Fruit fly (Drosophila melanogaster) whole organism, embryonic: ENCODE data around the gene mad2.

Experiments used
- Bgb ChIP-seq: fragments of 200-800 bp; sonication (Bioruptor generic); IDR thresholded peaks from 2 replicates; pipeline ENCODE4 v1.3.6; 2022; ENCODE audit warnings: missing biosample characterization, missing genetic modification characterization; ENCODE audit not compliant: partially characterized antibody
- CG10462 ChIP-seq: fragments of 200-800 bp; sonication (Bioruptor generic); optimal IDR thresholded peaks from 2 replicates; lab custom pipeline; 2016; ENCODE audit warnings: missing biosample characterization, missing genetic modification characterization
- CG10959 ChIP-seq: fragments of 200-800 bp; sonication (Bioruptor generic); IDR thresholded peaks from 2 replicates; pipeline ENCODE4 v1.3.6; 2022; ENCODE audit warnings: missing biosample characterization, missing genetic modification characterization
- CG13894 ChIP-seq: fragments of 200-800 bp; sonication (Bioruptor generic); optimal IDR thresholded peaks from 3 replicates; lab custom pipeline; 2018; ENCODE audit warnings: missing biosample characterization, mild to moderate bottlenecking, missing genetic modification characterization, moderate library complexity
- CG1602 ChIP-seq: fragments of 200-800 bp; sonication (Bioruptor generic); optimal IDR thresholded peaks from 3 replicates; lab custom pipeline; 2016; ENCODE audit warnings: missing biosample characterization, missing genetic modification characterization
- CG17829 ChIP-seq: fragments of 200-800 bp; optimal IDR thresholded peaks from 2 replicates; lab custom pipeline; 2019; ENCODE audit warnings: missing biosample characterization, mild to moderate bottlenecking, missing genetic modification characterization, moderate library complexity
- CG18764 ChIP-seq: fragments of 200-800 bp; sonication (Bioruptor generic); optimal IDR thresholded peaks from 3 replicates; lab custom pipeline; 2016; ENCODE audit warnings: missing biosample characterization, missing genetic modification characterization
- CG31365 ChIP-seq: fragments of 200-800 bp; sonication (Bioruptor generic); optimal IDR thresholded peaks from 2 replicates; lab custom pipeline; 2018; ENCODE audit warnings: missing biosample characterization, mild to moderate bottlenecking, missing genetic modification characterization
- CG31388 ChIP-seq: fragments of 200-800 bp; sonication (Bioruptor generic); optimal IDR thresholded peaks from 2 replicates; lab custom pipeline; 2016; ENCODE audit warnings: missing biosample characterization, missing genetic modification characterization
- CG42726 ChIP-seq: fragments of 200-800 bp; sonication (Bioruptor generic); IDR thresholded peaks from 2 replicates; pipeline ENCODE4 v1.3.6; 2022; ENCODE audit warnings: missing biosample characterization, missing genetic modification characterization; ENCODE audit not compliant: partially characterized antibody
- CG4404 ChIP-seq: fragments of 200-800 bp; sonication (Bioruptor generic); IDR thresholded peaks from 2 replicates; pipeline ENCODE4 v1.3.6; 2022; ENCODE audit warnings: missing biosample characterization, missing genetic modification characterization
- CG4424 ChIP-seq: fragments of 200-800 bp; sonication (Bioruptor generic); optimal IDR thresholded peaks from 3 replicates; lab custom pipeline; 2016; ENCODE audit warnings: missing biosample characterization, missing genetic modification characterization
- CG5180 ChIP-seq: fragments of 200-800 bp; sonication (Bioruptor generic); optimal IDR thresholded peaks from 3 replicates; lab custom pipeline; 2017; ENCODE audit warnings: missing biosample characterization, missing genetic modification characterization, mild to moderate bottlenecking, moderate library complexity, missing genetic modification reagents
- CG7987 ChIP-seq: fragments of 200-800 bp; sonication (Bioruptor generic); optimal IDR thresholded peaks from 2 replicates; lab custom pipeline; 2018; ENCODE audit warnings: missing biosample characterization, mild to moderate bottlenecking, missing genetic modification characterization, moderate library complexity
- CG9797 ChIP-seq: fragments of 200-800 bp; sonication (Bioruptor generic); optimal IDR thresholded peaks from 3 replicates; lab custom pipeline; 2018; ENCODE audit warnings: missing biosample characterization, mild to moderate bottlenecking, missing genetic modification characterization
- Camta ChIP-seq: fragments of 200-800 bp; sonication (Bioruptor generic); optimal IDR thresholded peaks from 2 replicates; lab custom pipeline; 2016; ENCODE audit warnings: missing biosample characterization, missing genetic modification characterization
- Doc2 ChIP-seq: fragments of 200-800 bp; sonication (Bioruptor generic); IDR thresholded peaks from 2 replicates; pipeline ENCODE4 v1.3.6; 2022; ENCODE audit warnings: missing biosample characterization, missing genetic modification characterization
- Doc3 ChIP-seq: fragments of 200-800 bp; sonication (Bioruptor generic); IDR thresholded peaks from 3 replicates; pipeline ENCODE4 v1.3.6; 2022; ENCODE audit warnings: missing biosample characterization, missing genetic modification characterization; ENCODE audit not compliant: partially characterized antibody
- Fer1 ChIP-seq: fragments of 200-800 bp; sonication (Bioruptor generic); optimal IDR thresholded peaks from 2 replicates; lab custom pipeline; 2017; ENCODE audit warnings: missing biosample characterization, mild to moderate bottlenecking, missing genetic modification characterization
- Gsc ChIP-seq: fragments of 200-800 bp; sonication (Bioruptor generic); IDR thresholded peaks from 2 replicates; pipeline ENCODE4 v1.3.6; 2022; ENCODE audit warnings: missing biosample characterization, missing genetic modification characterization
- HLH54F ChIP-seq: fragments of 200-800 bp; sonication (Bioruptor generic); optimal IDR thresholded peaks from 3 replicates; lab custom pipeline; 2016; ENCODE audit warnings: missing biosample characterization, missing genetic modification characterization
- Lpt ChIP-seq: fragments of >200 bp; optimal IDR thresholded peaks from 2 replicates; lab custom pipeline; 2018; ENCODE audit warnings: missing biosample characterization, missing genetic modification characterization
- MESR4 ChIP-seq: fragments of 200-800 bp; sonication (Bioruptor generic); optimal IDR thresholded peaks from 2 replicates; lab custom pipeline; 2018; ENCODE audit warnings: missing biosample characterization, mild to moderate bottlenecking, missing genetic modification characterization, moderate library complexity
- Med ChIP-seq: fragments of 200-800 bp; sonication (Bioruptor generic); peaks from one replicate; lab custom pipeline; 2016; ENCODE audit warnings: missing biosample characterization, missing genetic modification characterization, mild to moderate bottlenecking, inconsistent platforms, moderate library complexity
- Meics ChIP-seq: fragments of 200-800 bp; sonication (Bioruptor generic); optimal IDR thresholded peaks from 2 replicates; lab custom pipeline; 2017; ENCODE audit warnings: missing biosample characterization, mild to moderate bottlenecking, missing genetic modification characterization
- NK7.1 ChIP-seq: fragments of 200-800 bp; sonication (Bioruptor generic); optimal IDR thresholded peaks from 3 replicates; lab custom pipeline; 2016; ENCODE audit warnings: missing biosample characterization, missing genetic modification characterization
- Nf-YA ChIP-seq: fragments of 200-800 bp; sonication (Bioruptor generic); IDR thresholded peaks from 2 replicates; pipeline ENCODE4 v1.3.6; 2022; ENCODE audit warnings: missing biosample characterization, missing genetic modification characterization
- Oli ChIP-seq: fragments of 200-800 bp; sonication (Bioruptor generic); optimal IDR thresholded peaks from 2 replicates; lab custom pipeline; 2018; ENCODE audit warnings: missing biosample characterization, mild to moderate bottlenecking, missing genetic modification characterization, moderate library complexity
- Sry-δ ChIP-seq: fragments of 200-800 bp; sonication (Bioruptor generic); optimal IDR thresholded peaks from 2 replicates; lab custom pipeline; 2016; ENCODE audit warnings: missing biosample characterization, missing genetic modification characterization
- Ssrp ChIP-seq: fragments of 200-800 bp; sonication (Bioruptor generic); optimal IDR thresholded peaks from 2 replicates; lab custom pipeline; 2018; ENCODE audit warnings: missing biosample characterization, mild to moderate bottlenecking, missing genetic modification characterization, moderate library complexity
- Vsx1 ChIP-seq: fragments of 200-800 bp; sonication (Bioruptor generic); optimal IDR thresholded peaks from 2 replicates; lab custom pipeline; 2017; ENCODE audit warnings: missing biosample characterization, mild to moderate bottlenecking, missing genetic modification characterization, missing genetic modification reagents
- Xbp1 ChIP-seq: fragments of 200-800 bp; sonication (Bioruptor generic); optimal IDR thresholded peaks from 3 replicates; lab custom pipeline; 2016; ENCODE audit warnings: missing biosample characterization, mild to moderate bottlenecking, missing genetic modification characterization
- ato ChIP-seq: fragments of 200-800 bp; sonication (Bioruptor generic); IDR thresholded peaks from 2 replicates; pipeline ENCODE4 v1.3.6; 2022; ENCODE audit warnings: missing biosample characterization, missing genetic modification characterization; ENCODE audit not compliant: partially characterized antibody
- az2 ChIP-seq: fragments of 200-800 bp; sonication (Bioruptor generic); optimal IDR thresholded peaks from 3 replicates; lab custom pipeline; 2016; ENCODE audit warnings: missing biosample characterization, missing genetic modification characterization
- bab2 ChIP-seq: fragments of 200-800 bp; sonication (Bioruptor generic); optimal IDR thresholded peaks from 2 replicates; lab custom pipeline; 2016; ENCODE audit warnings: missing biosample characterization, missing genetic modification characterization
- cato ChIP-seq: fragments of 200-800 bp; sonication (Bioruptor generic); optimal IDR thresholded peaks from 2 replicates; lab custom pipeline; 2016; ENCODE audit warnings: missing biosample characterization, missing genetic modification characterization, borderline replicate concordance
- ci ChIP-seq: fragments of 200-800 bp; sonication (Bioruptor generic); IDR thresholded peaks from 3 replicates; pipeline ENCODE4 v1.3.6; 2022; ENCODE audit warnings: missing biosample characterization, missing genetic modification characterization
- da ChIP-seq: fragments of 200-800 bp; sonication (Bioruptor generic); optimal IDR thresholded peaks from 2 replicates; lab custom pipeline; 2016; ENCODE audit warnings: missing biosample characterization, missing genetic modification characterization
- grn ChIP-seq: fragments of 200-800 bp; sonication (Bioruptor generic); optimal IDR thresholded peaks from 3 replicates; lab custom pipeline; 2017; ENCODE audit warnings: missing biosample characterization, missing genetic modification characterization
- gro ChIP-seq: fragments of 200-800 bp; sonication (Bioruptor generic); optimal IDR thresholded peaks from 2 replicates; lab custom pipeline; 2016; ENCODE audit warnings: missing biosample characterization, missing genetic modification characterization
- jumu ChIP-seq: fragments of 200-800 bp; sonication (Bioruptor generic); optimal IDR thresholded peaks from 3 replicates; lab custom pipeline; 2016; ENCODE audit warnings: missing biosample characterization, missing genetic modification characterization
- lbe ChIP-seq: fragments of 200-800 bp; sonication (Bioruptor generic); optimal IDR thresholded peaks from 2 replicates; lab custom pipeline; 2016; ENCODE audit warnings: missing biosample characterization, mild to moderate bottlenecking, missing genetic modification characterization
- lola ChIP-seq, 3 experiments: fragments of >200 bp in 2 of 3; fragments of 200-800 bp in 1 of 3; sonication (Bioruptor generic) in 1 of 3; optimal IDR thresholded peaks; 2 replicates each; lab custom pipeline; 2017 to 2019; ENCODE audit warnings: missing biosample characterization in 3 of 3, missing genetic modification characterization in 3 of 3, mild to moderate bottlenecking in 1 of 3, moderate library complexity in 1 of 3
- mam ChIP-seq: fragments of 200-800 bp; sonication (Bioruptor generic); optimal IDR thresholded peaks from 3 replicates; lab custom pipeline; 2016; ENCODE audit warnings: missing biosample characterization, missing genetic modification characterization
- mirr ChIP-seq: fragments of 200-800 bp; sonication (Bioruptor generic); optimal IDR thresholded peaks from 3 replicates; lab custom pipeline; 2018; ENCODE audit warnings: missing biosample characterization, mild to moderate bottlenecking, missing genetic modification characterization
- seq ChIP-seq: fragments of 200-800 bp; sonication (Bioruptor generic); IDR thresholded peaks from 2 replicates; pipeline ENCODE4 v1.3.6; 2022; ENCODE audit warnings: missing biosample characterization, missing genetic modification characterization
- trem ChIP-seq: fragments of 200-800 bp; optimal IDR thresholded peaks from 3 replicates; lab custom pipeline; 2019; ENCODE audit warnings: missing biosample characterization, mild to moderate bottlenecking, missing genetic modification characterization, moderate library complexity
- unc-4 ChIP-seq: fragments of 200-800 bp; sonication (Bioruptor generic); IDR thresholded peaks from 2 replicates; pipeline ENCODE4 v1.3.6; 2022; ENCODE audit warnings: missing biosample characterization, missing genetic modification characterization; ENCODE audit not compliant: partially characterized antibody
- yki ChIP-seq: fragments of >200 bp; optimal IDR thresholded peaks from 3 replicates; lab custom pipeline; 2018

The mad2 gene

DNA sequence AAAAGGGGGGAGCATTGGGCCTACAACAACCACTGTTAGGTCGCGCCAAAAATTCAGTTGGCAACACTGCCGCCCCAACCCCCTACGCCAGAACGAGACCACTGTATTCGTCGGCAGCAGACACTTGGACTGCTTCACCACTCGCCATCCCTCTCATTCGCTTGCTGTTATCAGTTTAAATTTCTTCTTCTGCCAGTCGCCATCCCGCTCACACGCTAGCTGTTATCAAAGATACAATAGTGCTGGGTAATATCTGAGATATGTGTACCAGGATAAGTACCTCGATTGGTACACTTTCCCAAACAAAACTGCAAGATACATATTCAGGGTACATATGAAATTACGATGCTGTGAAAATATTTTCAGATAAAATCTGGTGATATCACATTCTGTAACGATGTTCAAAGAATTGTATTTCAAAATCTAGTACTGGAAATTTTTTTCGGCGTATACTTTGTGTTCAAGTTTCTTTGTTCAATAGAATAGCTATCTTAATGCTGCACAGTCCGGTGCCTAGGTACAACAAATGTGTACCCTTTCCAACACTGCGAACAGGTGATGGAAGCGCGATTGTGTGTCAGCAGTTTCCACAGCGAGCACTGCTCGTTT is 42.0 kb downstream of the mad2 start (continued):
- TF ChIP-seq lola (GFP tag; optimal IDR thresholded peaks at IDR 0.05; lab: Kevin White, UChicago), result peak in 1 of 3 experiments; percentile 82
- peak; percentile 89 for TF ChIP-seq Meics (GFP tag; lab: Kevin White, UChicago)
- TF ChIP-seq Sry-δ (GFP tag; lab: Kevin White, UChicago), result peak; percentile 63
- TF ChIP-seq CG17829, result peak; percentile 81
- peak; percentile 80 for TF ChIP-seq Xbp1 (GFP tag; lab: Kevin White, UChicago)
- TF ChIP-seq da (GFP tag; lab: Kevin White, UChicago), result peak; percentile 78
- peak; percentile 60 for TF ChIP-seq CG18764 (GFP tag; lab: Kevin White, UChicago)
- TF ChIP-seq Doc3, result no peak
- no peak for TF ChIP-seq CG13894 (tag; lab: Kevin White, UChicago)
- TF ChIP-seq Med (GFP tag; lab: Kevin White, UChicago), result peak; percentile 97
- peak; percentile 75 for TF ChIP-seq cato
- peak; percentile 16 for TF ChIP-seq MESR4 (GFP tag; lab: Kevin White, UChicago)
- TF ChIP-seq Nf-YA, result 0 out of 2 replicates have a peak, but pooled peaks have one; percentile 10
- peak; percentile 25 for TF ChIP-seq CG9797
- peak; percentile 84 for TF ChIP-seq az2 (GFP tag; lab: Kevin White, UChicago)
- peak; percentile 64 for TF ChIP-seq CG31388 (GFP tag; lab: Kevin White, UChicago)
- peak; percentile 82 for TF ChIP-seq CG4424
- TF ChIP-seq CG42726 (GFP tag; lab: Robert Waterston, UW), result peak; percentile 67; the same call in 1 of the 2 replicates
- peak; percentile 17; the same call in 1 of the 2 replicates for TF ChIP-seq unc-4 (GFP tag; lab: Robert Waterston, UW)
- peak; percentile 90 for TF ChIP-seq mam
- peak; percentile 86 for TF ChIP-seq HLH54F (GFP tag; lab: Kevin White, UChicago)
- TF ChIP-seq gro (GFP tag; lab: Kevin White, UChicago), result peak; percentile 90
- peak; percentile 82 for TF ChIP-seq Ssrp
- peak; percentile 84 for TF ChIP-seq lbe (GFP tag; lab: Kevin White, UChicago)
- TF ChIP-seq CG10462, result peak; percentile 79
- TF ChIP-seq CG4404 (GFP tag; lab: Robert Waterston, UW), result peak; percentile 27; the same call in 1 of the 2 replicates
- no peak for TF ChIP-seq Lpt (GFP tag; lab: Kevin White, UChicago)
- peak; percentile 83 for TF ChIP-seq Camta (GFP tag; lab: Kevin White, UChicago)
- peak; percentile 64 for TF ChIP-seq trem (tag; lab: Kevin White, UChicago)
- peak; percentile 95 for TF ChIP-seq grn (GFP tag; lab: Kevin White, UChicago)
- peak; percentile 73 for TF ChIP-seq CG7987
- TF ChIP-seq NK7.1, result peak; percentile 65
- TF ChIP-seq ci (GFP tag; lab: Robert Waterston, UW), result peak; percentile 60; the same call in 2 of the 3 replicates
- TF ChIP-seq Vsx1, result no peak
- TF ChIP-seq CG1602 (GFP tag; lab: Kevin White, UChicago), result peak; percentile 65
- TF ChIP-seq Fer1 (GFP tag; lab: Kevin White, UChicago), result peak; percentile 91
- TF ChIP-seq Gsc (GFP tag; lab: Robert Waterston, UW), result no peak
- peak; percentile 83 for TF ChIP-seq jumu (GFP tag; lab: Kevin White, UChicago)
- TF ChIP-seq CG5180 (GFP tag; lab: Kevin White, UChicago), result no peak
- TF ChIP-seq seq (GFP tag; lab: Robert Waterston, UW), result no peak
- peak; percentile 84 for TF ChIP-seq bab2 (GFP tag; lab: Kevin White, UChicago)
- TF ChIP-seq Bgb (GFP tag; lab: Robert Waterston, UW), result peak; percentile 67
- no peak for TF ChIP-seq yki (lab: Kevin White, UChicago)
- peak; percentile 88 for TF ChIP-seq mirr (GFP tag; lab: Kevin White, UChicago)
- no peak for TF ChIP-seq Doc2 (GFP tag; lab: Robert Waterston, UW)
- TF ChIP-seq ato (GFP tag; lab: Robert Waterston, UW), result no peak
- peak; percentile 87 for TF ChIP-seq Oli
- peak; percentile 79 for TF ChIP-seq CG31365
- TF ChIP-seq CG10959 (GFP tag; lab: Robert Waterston, UW), result no peak
